Worm (Caenorhabditis elegans): ENCODE results near the gene C49F8.15.

ce11 chrX:13366955-13367354 is 4.6 kb upstream of the C49F8.15 start:
- TF ChIP-seq zag-1 (tag; optimal IDR thresholded peaks at IDR 0.05) (no peak), nhr-25 (tag; optimal IDR thresholded peaks at IDR 0.05) (no peak), aly-2 (tag; optimal IDR thresholded peaks at IDR 0.05) (no peak), lsy-12 (tag; optimal IDR thresholded peaks at IDR 0.05) (no peak)
